Worm (Caenorhabditis elegans): ENCODE results near the gene R11D1.10.
A peak's percentile ranks its signal among the peaks of the same experiment; 100 is the strongest.

R11D1.10 gene

ce11 chrV:12697364-12697901 is 31.9 kb upstream of the R11D1.10 start, which contains the start of gene istr-1 (continued):
- TF ChIP-seq rnt-1 (tag; optimal IDR thresholded peaks at IDR 0.05) (no peak), sox-4 (tag; optimal IDR thresholded peaks at IDR 0.05) (no peak), ceh-90 (tag; optimal IDR thresholded peaks at IDR 0.05) (no peak)

ce11 chrV:12701613-12702012 is 27.7 kb upstream of the R11D1.10 start:
- TF ChIP-seq F16B12.6 (tag; optimal IDR thresholded peaks at IDR 0.05), result no peak
- peak; percentile 42 for TF ChIP-seq ces-1 (GFP tag; optimal IDR thresholded peaks at IDR 0.05)
- peak; percentile 73 for TF ChIP-seq lin-14 (GFP tag; optimal IDR thresholded peaks at IDR 0.05)
- TF ChIP-seq C04F5.9 (tag; optimal IDR thresholded peaks at IDR 0.05), result no peak

ce11 chrV:12704077-12704476 is 25.2 kb upstream of the R11D1.10 start, which contains the start of gene R11D1.1:
Gene R11D1.1 (plus strand): TSS chrV:12704377.
- TF ChIP-seq mef-2 (tag; optimal IDR thresholded peaks at IDR 0.05), result no peak
- TF ChIP-seq nhr-85 (tag), result no peak
- TF ChIP-seq fkh-8 (tag; optimal IDR thresholded peaks at IDR 0.05), result no peak
- TF ChIP-seq lir-3 (tag; optimal IDR thresholded peaks at IDR 0.05; ENCODE audit: poor library complexity), result no peak
- TF ChIP-seq mab-9 (GFP tag; IDR thresholded peaks at IDR 0.05), result no peak
- TF ChIP-seq lin-14 (GFP tag; optimal IDR thresholded peaks at IDR 0.05), result no peak
- no peak for TF ChIP-seq zag-1 (tag; optimal IDR thresholded peaks at IDR 0.05)
- TF ChIP-seq alr-1 (tag; optimal IDR thresholded peaks at IDR 0.05; ENCODE audit: borderline replicate concordance), result no peak
- no peak for TF ChIP-seq nhr-84 (tag; optimal IDR thresholded peaks at IDR 0.05)
- no peak for TF ChIP-seq efl-3 (GFP tag; optimal IDR thresholded peaks at IDR 0.05)
- TF ChIP-seq hlh-4 (tag; optimal IDR thresholded peaks at IDR 0.05), result no peak
- no peak for TF ChIP-seq unc-62 (GFP tag; optimal IDR thresholded peaks at IDR 0.05)
- TF ChIP-seq nhr-76 (tag; optimal IDR thresholded peaks at IDR 0.05), result no peak
- no peak for TF ChIP-seq grh-1 (GFP tag; IDR thresholded peaks at IDR 0.05)
- no peak for TF ChIP-seq aly-2 (tag; optimal IDR thresholded peaks at IDR 0.05)

- TF ChIP-seq nhr-77 (tag; optimal IDR thresholded peaks at IDR 0.05), result no peak
- no peak for TF ChIP-seq nhr-19 (GFP tag; conservative IDR thresholded peaks at IDR 0.05)
- no peak for TF ChIP-seq efl-1 (optimal IDR thresholded peaks at IDR 0.05)
- TF ChIP-seq efl-1 (GFP tag; optimal IDR thresholded peaks at IDR 0.05 in 1 of 2), result peak in 1 of 2 experiments; percentile 65
- no peak for TF ChIP-seq rnt-1 (tag; optimal IDR thresholded peaks at IDR 0.05)
- no peak for TF ChIP-seq ama-1 (optimal IDR thresholded peaks at IDR 0.05)
- TF ChIP-seq vab-15 (tag; optimal IDR thresholded peaks at IDR 0.05), result no peak
Measured at ce11 chrV:12706511-12706910, 22.8 kb upstream of the R11D1.10 start.

- TF ChIP-seq efl-3 (GFP tag; optimal IDR thresholded peaks at IDR 0.05), result no peak
- no peak for TF ChIP-seq rnt-1 (tag; optimal IDR thresholded peaks at IDR 0.05)
- TF ChIP-seq hpl-2 (GFP tag; optimal IDR thresholded peaks at IDR 0.05), result no peak
- no peak for TF ChIP-seq elt-2 (tag; optimal IDR thresholded peaks at IDR 0.05)
- no peak for TF ChIP-seq jun-1 (tag; optimal IDR thresholded peaks at IDR 0.05)
- no peak for TF ChIP-seq nhr-90 (tag; optimal IDR thresholded peaks at IDR 0.05; ENCODE audit: poor library complexity)
- no peak for TF ChIP-seq vab-15 (tag; optimal IDR thresholded peaks at IDR 0.05)
- no peak for TF ChIP-seq blmp-1 (tag; optimal IDR thresholded peaks at IDR 0.05)
- TF ChIP-seq mep-1 (tag; optimal IDR thresholded peaks at IDR 0.05), result no peak
- TF ChIP-seq ces-1 (GFP tag; optimal IDR thresholded peaks at IDR 0.05), result no peak
- no peak for TF ChIP-seq lsy-2 (tag; optimal IDR thresholded peaks at IDR 0.05)
- no peak for TF ChIP-seq efl-1 (optimal IDR thresholded peaks at IDR 0.05)
- TF ChIP-seq efl-1 (GFP tag; optimal IDR thresholded peaks at IDR 0.05 in 1 of 2), result peak in 1 of 2 experiments; percentile 77
- no peak for TF ChIP-seq ceh-82 (tag; optimal IDR thresholded peaks at IDR 0.05)
- no peak for TF ChIP-seq zag-1 (tag; optimal IDR thresholded peaks at IDR 0.05)
- TF ChIP-seq irx-1 (tag; optimal IDR thresholded peaks at IDR 0.05), result no peak
- TF ChIP-seq ceh-8 (GFP tag; optimal IDR thresholded peaks at IDR 0.05), result peak; percentile 1
- TF ChIP-seq ceh-63 (GFP tag; optimal IDR thresholded peaks at IDR 0.05), result no peak
Measured at ce11 chrV:12708305-12708704, 21.0 kb upstream of the R11D1.10 start, which contains the start of gene R11D1.2. Gene R11D1.2 (plus strand): TSS chrV:12708605.
